Worm (Caenorhabditis elegans): ENCODE results near the gene cbd-1.
"Not testable (repeated sequence)": the region's sequence is repeated elsewhere in the genome, so short reads cannot be mapped to it uniquely, and the experiment has no call there.

cbd-1 gene

DNA sequence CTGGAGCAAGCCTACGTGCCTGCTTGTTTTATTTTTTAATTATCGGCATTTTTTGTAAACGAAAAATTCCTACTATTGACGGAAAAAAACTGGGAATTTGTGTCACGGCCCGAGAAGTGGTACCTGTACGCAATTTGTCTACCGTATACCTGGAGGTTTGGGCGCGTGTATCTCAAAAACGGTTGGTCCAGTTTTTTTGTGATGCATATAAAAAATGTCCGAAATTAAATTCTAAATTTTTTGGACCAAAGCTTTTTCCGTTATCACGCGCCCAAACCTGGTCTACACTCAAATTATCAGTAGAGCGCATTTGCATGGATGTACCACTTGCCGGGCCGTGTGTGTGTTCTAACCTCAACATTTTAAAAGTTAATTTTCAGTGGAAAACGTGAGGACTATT, 43.9 kb downstream of the cbd-1 start, which contains the start of gene F22B3.5:
Gene F22B3.5, minus strand, starts transcription at position 101 of the 400 bp plus-strand sequence.
- not testable (repeated sequence) for TF ChIP-seq unc-62 (GFP tag; optimal IDR thresholded peaks at IDR 0.05 in 1 of 2); unc-62 (tag; optimal IDR thresholded peaks at IDR 0.05); Y5F2A.4 (GFP tag; optimal IDR thresholded peaks at IDR 0.05); vab-7 (GFP tag; IDR thresholded peaks at IDR 0.05)

DNA sequence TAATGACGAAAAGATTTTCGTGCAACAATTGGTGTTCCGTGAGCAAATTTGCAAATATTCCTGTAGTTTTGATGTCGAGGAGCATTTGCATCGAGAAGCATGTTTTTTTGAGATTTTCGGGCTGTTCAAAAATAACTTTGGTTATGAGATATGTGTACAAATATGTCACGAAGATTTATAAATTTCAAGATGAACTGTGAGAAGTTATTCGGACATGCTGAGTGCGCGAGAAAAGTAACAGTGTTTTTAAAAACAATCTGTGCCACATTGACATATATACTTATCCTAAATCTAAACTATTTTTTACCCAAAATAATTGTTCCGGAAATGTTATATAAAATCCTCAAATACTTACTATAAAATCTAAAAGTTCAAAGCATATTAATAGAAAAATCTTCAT, 48.9 kb downstream of the cbd-1 start, which contains the start of gene F22B3.7:
Gene F22B3.7, minus strand, starts transcription at position 101 of the 400 bp plus-strand sequence.
- no peak for TF ChIP-seq mdt-29 (GFP tag; IDR thresholded peaks at IDR 0.05)
- no peak for TF ChIP-seq ceh-20 (GFP tag; IDR thresholded peaks at IDR 0.05)
- no peak for TF ChIP-seq tra-1 (GFP tag; IDR thresholded peaks at IDR 0.05)
- TF ChIP-seq ZK337.2 (GFP tag; IDR thresholded peaks at IDR 0.05) = no peak
- TF ChIP-seq ztf-11 (tag; optimal IDR thresholded peaks at IDR 0.05) = no peak
- no peak for TF ChIP-seq zip-2 (tag; optimal IDR thresholded peaks at IDR 0.05)
- no peak for TF ChIP-seq nhr-11 (tag; optimal IDR thresholded peaks at IDR 0.05)
- no peak for TF ChIP-seq sdz-12 (GFP tag; optimal IDR thresholded peaks at IDR 0.05)
- TF ChIP-seq madf-5 (GFP tag; IDR thresholded peaks at IDR 0.05) = no peak
- no peak for TF ChIP-seq Y5F2A.4 (GFP tag; optimal IDR thresholded peaks at IDR 0.05)
- no peak for TF ChIP-seq mdl-1 (tag; optimal IDR thresholded peaks at IDR 0.05)
- no peak for TF ChIP-seq ceh-32 (tag; optimal IDR thresholded peaks at IDR 0.05; ENCODE audit: poor library complexity)
- TF ChIP-seq lim-7 (GFP tag; IDR thresholded peaks at IDR 0.05) = no peak
- TF ChIP-seq dve-1 (tag; optimal IDR thresholded peaks at IDR 0.05; ENCODE audit: insufficient read depth) = no peak
- TF ChIP-seq vab-7 (GFP tag; IDR thresholded peaks at IDR 0.05) = no peak
- TF ChIP-seq ceh-62 (tag; optimal IDR thresholded peaks at IDR 0.05) = no peak
- TF ChIP-seq nhr-111 (GFP tag; optimal IDR thresholded peaks at IDR 0.05) = no peak
- no peak for TF ChIP-seq dpl-1 (GFP tag; optimal IDR thresholded peaks at IDR 0.05)
- TF ChIP-seq tag-97 (GFP tag; IDR thresholded peaks at IDR 0.05) = no peak
- TF ChIP-seq nhr-102 (tag; optimal IDR thresholded peaks at IDR 0.05) = no peak

DNA sequence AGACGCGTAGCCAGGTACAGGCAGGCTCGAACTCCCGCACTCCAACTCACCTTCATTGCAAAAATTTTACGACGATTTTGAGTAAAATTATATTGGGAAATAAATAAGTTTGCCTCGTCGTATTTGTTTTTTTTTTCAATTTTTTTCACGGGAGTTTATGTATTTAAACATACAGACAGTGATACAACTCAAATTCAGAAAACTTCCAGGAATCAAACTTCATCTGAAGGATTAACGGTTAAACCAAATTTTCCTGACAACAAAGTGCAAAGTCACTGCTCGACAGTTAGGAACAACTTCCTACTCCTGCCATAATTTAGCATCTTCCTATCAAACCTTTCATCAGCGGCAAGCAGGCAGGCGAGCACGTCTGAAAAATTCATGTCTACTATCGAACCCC, 52.0 kb downstream of the cbd-1 start, which contains the start of gene F22B3.8:
Gene F22B3.8, minus strand, starts transcription at position 101 of the 400 bp plus-strand sequence.
- TF ChIP-seq F44E2.7 (GFP tag; IDR thresholded peaks at IDR 0.05) (no peak), unc-62 (GFP tag; optimal IDR thresholded peaks at IDR 0.05 in 1 of 2) (peak in 1 of 2 experiments; percentile 39), unc-62 (tag; optimal IDR thresholded peaks at IDR 0.05) (no peak)

DNA sequence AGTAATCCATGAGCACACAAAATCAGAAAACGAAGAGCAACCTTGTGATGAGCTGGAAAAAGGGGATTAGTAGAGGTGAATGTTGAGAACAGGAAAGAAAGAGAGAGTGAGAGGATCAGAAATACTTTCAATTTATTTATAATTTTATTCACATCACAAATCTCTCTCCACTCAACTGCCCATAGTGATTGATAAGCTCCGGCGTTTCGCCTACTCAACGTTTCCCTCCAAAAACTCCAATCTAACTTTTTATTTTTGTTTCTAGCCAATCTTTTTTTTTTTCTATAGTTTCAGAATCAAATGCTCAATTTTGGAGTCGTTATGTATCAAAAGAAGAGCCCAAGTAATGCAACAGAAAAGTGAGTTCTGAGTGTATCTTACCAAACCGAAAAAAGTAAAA, 52.7 kb downstream of the cbd-1 start, which contains the start of gene kin-4:
Gene kin-4, plus strand, starts transcription at position 301 of the 400 bp plus-strand sequence.
- TF ChIP-seq F49E8.2 (tag; optimal IDR thresholded peaks at IDR 0.05; ENCODE audit: borderline replicate concordance) (no peak), skn-1 (tag; optimal IDR thresholded peaks at IDR 0.05) (no peak), F44E2.7 (GFP tag; IDR thresholded peaks at IDR 0.05) (no peak), nhr-41 (GFP tag; IDR thresholded peaks at IDR 0.05) (no peak), hif-1 (tag; optimal IDR thresholded peaks at IDR 0.05) (no peak), nhr-28 (tag; optimal IDR thresholded peaks at IDR 0.05) (no peak), Y48G9A.11 (GFP tag; IDR thresholded peaks at IDR 0.05) (no peak), lin-39 (tag; optimal IDR thresholded peaks at IDR 0.05) (no peak), saeg-2 (GFP tag; IDR thresholded peaks at IDR 0.05) (no peak), ceh-20 (GFP tag; IDR thresholded peaks at IDR 0.05) (no peak), lin-29 (GFP tag; IDR thresholded peaks at IDR 0.05) (no peak), hmg-1.1 (GFP tag; IDR thresholded peaks at IDR 0.05) (no peak), snpc-4 (tag; optimal IDR thresholded peaks at IDR 0.05) (no peak), zip-11 (GFP tag; IDR thresholded peaks at IDR 0.05) (no peak)
